Worm (Caenorhabditis elegans): ENCODE results near the gene sip-1.

Gene sip-1

DNA sequence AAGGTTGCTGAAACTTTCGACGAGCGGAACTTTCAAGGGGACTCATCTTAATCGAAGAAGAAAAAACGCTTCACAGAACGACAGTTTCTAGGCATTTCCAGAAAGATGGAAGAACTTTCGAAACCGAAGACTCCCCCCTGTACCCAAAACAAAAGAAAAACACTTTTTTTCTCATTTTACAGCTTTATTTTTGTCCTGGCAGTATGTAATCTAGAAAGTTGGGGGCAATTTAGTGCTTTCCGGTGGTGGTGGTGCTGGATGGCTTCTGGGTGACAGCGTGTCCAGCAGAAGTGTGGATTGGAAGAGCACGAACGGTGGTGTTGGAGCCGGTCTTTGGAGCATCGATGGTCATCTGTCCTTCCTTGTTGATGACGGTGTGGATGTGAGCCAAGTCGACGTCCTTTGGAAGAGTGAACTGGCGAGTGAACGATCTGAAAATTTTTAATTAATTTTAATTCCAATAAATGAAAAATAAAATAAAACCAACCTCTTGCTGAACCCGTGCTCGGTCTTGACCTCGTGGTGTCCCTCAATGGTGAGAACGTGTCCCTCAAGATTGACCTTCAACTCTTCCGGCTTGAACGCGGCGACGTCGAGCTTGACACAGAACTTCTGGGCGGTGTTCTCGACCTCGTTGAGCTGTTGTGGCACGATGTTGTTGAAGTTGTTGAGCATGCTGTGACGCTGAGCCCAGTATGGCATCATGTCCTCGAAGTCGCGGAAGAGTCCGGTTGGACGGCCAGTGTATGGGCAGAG lies 480 bp downstream of the sip-1 start (continued):
- peak; percentile 46 for TF ChIP-seq hmg-1.2 (GFP tag; IDR thresholded peaks at IDR 0.05)
- TF ChIP-seq madf-3 (GFP tag; IDR thresholded peaks at IDR 0.05) = peak; percentile 41; the same call in 1 of the 2 replicates
- peak; percentile 95 for TF ChIP-seq hsf-1 (GFP tag; IDR thresholded peaks at IDR 0.05)
- peak; percentile 87 for TF ChIP-seq tlf-1 (GFP tag; optimal IDR thresholded peaks at IDR 0.05)
- peak; percentile 13 for TF ChIP-seq egl-44 (GFP tag; IDR thresholded peaks at IDR 0.05)
- peak; percentile 58 for TF ChIP-seq nhr-90 (tag; optimal IDR thresholded peaks at IDR 0.05)
- TF ChIP-seq hrde-1 (tag; optimal IDR thresholded peaks at IDR 0.05; ENCODE audit: borderline replicate concordance) = peak; percentile 95
- no peak for TF ChIP-seq akir-1 (GFP tag; optimal IDR thresholded peaks at IDR 0.05)
- TF ChIP-seq mes-4 (tag; optimal IDR thresholded peaks at IDR 0.05) = no peak
- peak; percentile 94; the same call in 1 of the 2 replicates for TF ChIP-seq Y95B8A.8 (GFP tag; IDR thresholded peaks at IDR 0.05)
- TF ChIP-seq hlh-26 (GFP tag; conservative IDR thresholded peaks at IDR 0.05) = no peak
- peak; percentile 58 for TF ChIP-seq athp-1 (tag; optimal IDR thresholded peaks at IDR 0.05)
- peak; percentile 55 for TF ChIP-seq ama-1 (optimal IDR thresholded peaks at IDR 0.05)
- peak in 1 of 2 experiments; percentile 91 for TF ChIP-seq ama-1 (GFP tag; optimal IDR thresholded peaks at IDR 0.05)
- TF ChIP-seq D2030.7 (GFP tag; IDR thresholded peaks at IDR 0.05) = peak; percentile 88
- no peak for TF ChIP-seq nhr-179 (tag; optimal IDR thresholded peaks at IDR 0.05)
- TF ChIP-seq ceh-91 (GFP tag; IDR thresholded peaks at IDR 0.05) = peak; percentile 50; the same call in 1 of the 2 replicates
- TF ChIP-seq tbp1 (GFP tag; optimal IDR thresholded peaks at IDR 0.05) = peak; percentile 62
- TF ChIP-seq Y53G8AR.9 (GFP tag; conservative IDR thresholded peaks at IDR 0.05) = peak; percentile 93
- TF ChIP-seq dox-1 (GFP tag; IDR thresholded peaks at IDR 0.05) = peak; percentile 79
- peak; percentile 69 for TF ChIP-seq rcor-1 (GFP tag; IDR thresholded peaks at IDR 0.05)
- TF ChIP-seq F37B4.10 (GFP tag; IDR thresholded peaks at IDR 0.05) = 0 out of 2 replicates have a peak, but pooled peaks have one; percentile 6
- peak; percentile 9 for TF ChIP-seq dpl-1 (GFP tag; optimal IDR thresholded peaks at IDR 0.05)
- no peak for TF ChIP-seq cebp-1 (GFP tag; IDR thresholded peaks at IDR 0.05)
- TF ChIP-seq cebp-1 (tag; optimal IDR thresholded peaks at IDR 0.05) = peak; percentile 76
- no peak for TF ChIP-seq lsy-27 (tag; optimal IDR thresholded peaks at IDR 0.05; ENCODE audit: borderline replicate concordance, insufficient read depth)
- TF ChIP-seq snpc-1.1 (tag; optimal IDR thresholded peaks at IDR 0.05; ENCODE audit: insufficient read depth) = peak; percentile 45
- TF ChIP-seq sdz-38 (tag; optimal IDR thresholded peaks at IDR 0.05) = no peak
- peak; percentile 80 for TF ChIP-seq zfh-2 (GFP tag; conservative IDR thresholded peaks at IDR 0.05)
- peak; percentile 22 for TF ChIP-seq die-1 (tag; optimal IDR thresholded peaks at IDR 0.05)
- TF ChIP-seq dpff-1 (tag; optimal IDR thresholded peaks at IDR 0.05) = peak; percentile 64
- TF ChIP-seq F39B2.1 (GFP tag; IDR thresholded peaks at IDR 0.05) = peak; percentile 5
- no peak for TF ChIP-seq C06A6.2 (GFP tag; conservative IDR thresholded peaks at IDR 0.05)
- peak; percentile 96 for TF ChIP-seq lin-26 (GFP tag; IDR thresholded peaks at IDR 0.05)
- no peak for TF ChIP-seq ztf-18 (tag; optimal IDR thresholded peaks at IDR 0.05)
- TF ChIP-seq sptf-2 (GFP tag; optimal IDR thresholded peaks at IDR 0.05) = peak; percentile 52
- TF ChIP-seq ztf-28 (GFP tag; IDR thresholded peaks at IDR 0.05) = peak; percentile 49
- TF ChIP-seq Y56A3A.18 (GFP tag; IDR thresholded peaks at IDR 0.05) = peak; percentile 46; the same call in 1 of the 2 replicates
- TF ChIP-seq rpc-1 (optimal IDR thresholded peaks at IDR 0.05) = peak; percentile 12
- TF ChIP-seq rpc-1 (tag; optimal IDR thresholded peaks at IDR 0.05) = no peak
- peak; percentile 51 for TF ChIP-seq snpc-4 (GFP tag; optimal IDR thresholded peaks at IDR 0.05)
- TF ChIP-seq snpc-4 (tag; optimal IDR thresholded peaks at IDR 0.05) = peak in 3 of 4 experiments; percentile 9 to 78 (median 29)
- TF ChIP-seq ztf-25 (GFP tag; IDR thresholded peaks at IDR 0.05) = peak; percentile 55; the same call in 1 of the 2 replicates
- peak; percentile 78 for TF ChIP-seq ceh-58 (GFP tag; IDR thresholded peaks at IDR 0.05)
- TF ChIP-seq somi-1 (GFP tag; optimal IDR thresholded peaks at IDR 0.05) = no peak
- TF ChIP-seq lin-40 (tag; optimal IDR thresholded peaks at IDR 0.05) = no peak
- peak; percentile 21 for TF ChIP-seq nhr-27 (tag; optimal IDR thresholded peaks at IDR 0.05)
- TF ChIP-seq Y53F4B.3 (GFP tag; IDR thresholded peaks at IDR 0.05) = no peak; the same call in 1 of the 2 replicates
